Worm (Caenorhabditis elegans): Measurements from ENCODE around the gene K08H10.6.

K08H10.6 gene

DNA sequence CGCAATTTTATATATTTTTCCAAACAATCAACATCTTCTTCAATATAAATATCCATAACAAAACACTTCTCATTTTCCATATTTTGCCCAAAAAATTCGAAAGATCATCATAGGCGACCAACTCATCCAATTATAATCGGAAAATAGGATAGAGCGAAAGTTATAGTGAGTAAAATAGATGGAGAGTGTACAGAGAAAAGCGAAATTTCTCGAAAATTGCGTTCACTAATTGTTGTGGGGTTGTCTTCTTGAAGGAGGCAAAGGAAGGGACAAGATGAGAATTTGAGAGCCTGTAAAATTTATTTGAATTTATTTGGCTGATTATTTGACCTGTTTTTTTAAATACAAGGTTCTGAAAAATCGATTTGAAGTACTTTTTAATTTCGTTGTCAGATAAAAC, 39.9 kb upstream of the K08H10.6 start:
- TF ChIP-seq nhr-11 (tag; optimal IDR thresholded peaks at IDR 0.05) (no peak), unc-42 (tag; optimal IDR thresholded peaks at IDR 0.05) (peak; percentile 30)

- TF ChIP-seq ets-4 (tag; optimal IDR thresholded peaks at IDR 0.05): peak; percentile 13
- no peak for TF ChIP-seq npax-4 (tag; optimal IDR thresholded peaks at IDR 0.05)
- TF ChIP-seq ceh-2 (tag; optimal IDR thresholded peaks at IDR 0.05): peak; percentile 40
- TF ChIP-seq ceh-31 (tag; optimal IDR thresholded peaks at IDR 0.05): peak; percentile 31
- TF ChIP-seq C08G9.2 (tag; optimal IDR thresholded peaks at IDR 0.05): peak; percentile 48
- TF ChIP-seq pat-9 (tag; optimal IDR thresholded peaks at IDR 0.05): no peak
- peak; percentile 57 for TF ChIP-seq zip-5 (tag; optimal IDR thresholded peaks at IDR 0.05)
These were observed 35.9 kb upstream of the K08H10.6 start for ce11 chrV:10031384-10032171.

- TF ChIP-seq C38D4.7 (GFP tag; optimal IDR thresholded peaks at IDR 0.05) (no peak), fkh-10 (GFP tag; optimal IDR thresholded peaks at IDR 0.05) (no peak), ref-2 (tag; optimal IDR thresholded peaks at IDR 0.05) (no peak), hlh-15 (tag; optimal IDR thresholded peaks at IDR 0.05) (no peak), unc-86 (tag; optimal IDR thresholded peaks at IDR 0.05) (no peak), elt-4 (tag; optimal IDR thresholded peaks at IDR 0.05) (no peak)
These were observed 35.3 kb upstream of the K08H10.6 start, which contains the start of gene acl-2 for ce11 chrV:10030992-10031383. Gene acl-2, minus strand, starts transcription at chrV:10031092.

DNA sequence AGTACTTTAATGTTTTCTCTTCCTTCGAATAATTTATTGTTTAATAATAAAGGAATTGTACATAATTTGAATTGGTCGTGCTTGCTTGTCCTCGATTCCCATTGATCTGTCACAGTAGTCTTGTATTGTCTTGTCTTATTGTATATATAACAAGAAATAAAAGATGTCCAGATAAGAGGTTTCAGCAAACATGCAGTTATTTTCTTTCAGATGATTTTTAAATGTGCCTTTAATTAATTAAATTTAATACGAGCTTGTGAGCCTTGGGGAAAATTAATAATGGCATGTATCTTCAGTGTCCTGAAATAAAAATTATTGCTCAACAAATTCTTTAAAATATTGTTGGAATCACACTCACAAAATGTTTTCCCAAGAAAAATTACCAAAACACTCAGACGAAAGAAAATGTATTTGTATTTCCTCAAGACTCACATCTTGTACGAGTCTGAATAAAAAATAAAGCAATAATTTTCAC, 27.4 kb upstream of the K08H10.6 start:
- no peak for TF ChIP-seq ceh-19 (GFP tag; optimal IDR thresholded peaks at IDR 0.05)
- TF ChIP-seq ceh-18 (tag; optimal IDR thresholded peaks at IDR 0.05): no peak
- no peak for TF ChIP-seq unc-86 (tag; optimal IDR thresholded peaks at IDR 0.05)
- TF ChIP-seq pros-1 (tag; optimal IDR thresholded peaks at IDR 0.05): no peak

DNA sequence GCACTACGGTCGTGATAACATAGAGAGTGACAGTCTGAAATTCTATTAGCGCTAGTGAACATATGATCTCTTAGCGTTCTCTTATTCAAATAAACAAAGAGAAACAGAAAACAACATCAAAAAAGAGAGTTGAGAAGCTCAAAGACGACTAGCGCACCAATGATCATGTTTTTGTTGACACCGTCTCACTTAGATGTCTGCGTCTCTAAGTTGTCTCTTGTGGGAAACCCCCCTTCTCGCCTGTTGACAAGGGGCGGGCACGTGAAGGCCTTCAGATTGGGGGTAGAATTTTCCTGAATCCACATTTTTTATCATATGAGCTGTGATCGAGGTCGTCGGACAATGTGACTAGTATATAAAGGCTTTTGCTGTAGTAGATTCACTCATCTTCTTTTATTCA, 24.2 kb upstream of the K08H10.6 start:
- TF ChIP-seq ceh-19 (GFP tag; optimal IDR thresholded peaks at IDR 0.05) (no peak), zip-5 (tag; optimal IDR thresholded peaks at IDR 0.05) (no peak), npax-4 (tag; optimal IDR thresholded peaks at IDR 0.05) (no peak), ceh-18 (tag; optimal IDR thresholded peaks at IDR 0.05) (no peak), ceh-6 (GFP tag; optimal IDR thresholded peaks at IDR 0.05) (no peak), fax-1 (tag; optimal IDR thresholded peaks at IDR 0.05) (no peak), pat-9 (tag; optimal IDR thresholded peaks at IDR 0.05) (no peak), hlh-30 (tag; optimal IDR thresholded peaks at IDR 0.05; ENCODE audit: insufficient read depth) (peak; percentile 31), hlh-8 (tag; optimal IDR thresholded peaks at IDR 0.05) (no peak), ztf-16 (tag; optimal IDR thresholded peaks at IDR 0.05) (no peak), elt-2 (tag; optimal IDR thresholded peaks at IDR 0.05) (no peak), pros-1 (tag; optimal IDR thresholded peaks at IDR 0.05) (no peak), nfya-1 (tag; optimal IDR thresholded peaks at IDR 0.05) (peak; percentile 6), mec-3 (tag; optimal IDR thresholded peaks at IDR 0.05; ENCODE audit: borderline replicate concordance) (no peak), pha-2 (tag; optimal IDR thresholded peaks at IDR 0.05) (no peak), nhr-11 (tag; optimal IDR thresholded peaks at IDR 0.05) (no peak), pag-3 (tag; optimal IDR thresholded peaks at IDR 0.05; ENCODE audit: borderline replicate concordance) (no peak), fkh-10 (GFP tag; optimal IDR thresholded peaks at IDR 0.05) (no peak), hlh-13 (GFP tag; optimal IDR thresholded peaks at IDR 0.05) (no peak), hlh-6 (tag; optimal IDR thresholded peaks at IDR 0.05) (no peak), ets-4 (tag; optimal IDR thresholded peaks at IDR 0.05) (no peak), unc-55 (GFP tag; optimal IDR thresholded peaks at IDR 0.05) (peak; percentile 46)

All from whole organism, late embryonic.